Worm (Caenorhabditis elegans): Measurements from ENCODE around the gene gcn-2.
"Not testable (repeated sequence)": the region's sequence is repeated elsewhere in the genome, so short reads cannot be mapped to it uniquely, and the experiment has no call there.

The gcn-2 gene

DNA sequence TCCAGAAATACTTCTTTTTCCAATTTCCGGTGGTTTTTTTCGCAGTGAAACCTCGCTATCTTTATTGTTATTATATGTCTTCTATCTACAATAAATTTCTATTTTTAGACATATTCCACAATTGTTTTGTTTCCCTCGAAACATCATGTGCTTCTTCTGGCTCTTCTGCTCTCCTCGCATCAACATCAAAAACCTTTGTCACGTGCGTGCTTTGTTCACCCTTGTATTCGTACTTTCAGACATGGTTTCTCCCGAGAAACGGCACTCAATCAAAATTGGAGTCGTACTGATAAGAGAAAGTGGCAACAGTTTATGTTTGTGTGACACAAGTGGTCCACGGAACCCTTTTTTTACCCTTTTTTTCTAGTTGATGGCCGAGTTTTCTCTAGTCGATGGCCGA is 6.2 kb upstream of the gcn-2 start (continued):
- TF ChIP-seq saeg-2 (GFP tag; IDR thresholded peaks at IDR 0.05) (peak; percentile 15; the same call in 1 of the 2 replicates), pqm-1 (tag; optimal IDR thresholded peaks at IDR 0.05) (peak; percentile 78), madf-9 (GFP tag; conservative IDR thresholded peaks at IDR 0.05) (no peak)

DNA sequence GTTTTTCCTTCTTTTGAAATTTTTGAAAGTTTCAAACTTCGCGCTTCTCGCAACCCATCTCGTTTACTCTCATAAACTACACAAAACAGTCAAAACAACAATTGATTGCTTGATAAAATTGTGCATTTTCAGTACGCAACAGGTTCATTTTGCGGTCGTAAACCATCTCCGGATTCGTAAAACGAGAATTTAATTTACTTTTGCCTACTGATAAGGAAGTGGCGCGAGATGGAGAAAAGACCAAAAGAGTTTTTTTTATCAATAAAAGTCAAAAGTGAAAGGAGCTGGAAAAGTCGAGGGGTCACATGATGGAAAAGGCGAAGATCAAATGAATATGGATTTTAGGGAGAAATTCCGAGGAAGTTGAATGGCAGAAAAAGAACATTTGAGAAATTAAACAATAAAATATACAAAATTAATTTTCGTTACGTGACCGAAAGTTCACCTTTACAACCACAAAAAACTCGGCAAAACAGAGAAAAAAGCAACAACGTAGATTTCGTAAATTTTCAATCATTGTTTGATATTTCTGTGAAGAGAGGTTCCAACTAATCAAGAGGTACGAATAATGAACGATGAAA is 5.0 kb upstream of the gcn-2 start, which contains the start of gene F42G4.6:
Gene F42G4.6, plus strand, starts transcription at position 531 of the 581 bp plus-strand sequence.
- no peak for TF ChIP-seq unc-62 (GFP tag; optimal IDR thresholded peaks at IDR 0.05 in 1 of 2)
- TF ChIP-seq unc-62 (tag; optimal IDR thresholded peaks at IDR 0.05): no peak
- peak; percentile 84 for TF ChIP-seq dmd-6 (GFP tag; IDR thresholded peaks at IDR 0.05)
- TF ChIP-seq vab-7 (GFP tag; IDR thresholded peaks at IDR 0.05): no peak
- peak; percentile 88 for TF ChIP-seq dve-1 (tag; optimal IDR thresholded peaks at IDR 0.05; ENCODE audit: insufficient read depth)
- no peak for TF ChIP-seq lir-3 (tag; optimal IDR thresholded peaks at IDR 0.05)
- peak; percentile 97 for TF ChIP-seq php-3 (GFP tag; IDR thresholded peaks at IDR 0.05)
- peak; percentile 78 for TF ChIP-seq hlh-11 (tag; optimal IDR thresholded peaks at IDR 0.05)
- no peak for TF ChIP-seq mes-2 (tag; optimal IDR thresholded peaks at IDR 0.05; ENCODE audit: poor library complexity, severe bottlenecking)
- TF ChIP-seq hmg-1.1 (GFP tag; IDR thresholded peaks at IDR 0.05): no peak
- peak; percentile 71 for TF ChIP-seq nhr-28 (tag; optimal IDR thresholded peaks at IDR 0.05)
- TF ChIP-seq ZK337.2 (GFP tag; IDR thresholded peaks at IDR 0.05): no peak
- TF ChIP-seq lin-13 (GFP tag; optimal IDR thresholded peaks at IDR 0.05): peak; percentile 27
- TF ChIP-seq nhr-42 (GFP tag; IDR thresholded peaks at IDR 0.05): no peak
- TF ChIP-seq hlh-30 (tag; optimal IDR thresholded peaks at IDR 0.05; ENCODE audit: insufficient read depth): peak; percentile 33
- TF ChIP-seq pqm-1 (tag; optimal IDR thresholded peaks at IDR 0.05): peak; percentile 79
- no peak for TF ChIP-seq ztf-7 (tag; optimal IDR thresholded peaks at IDR 0.05)
- TF ChIP-seq nhr-77 (tag; optimal IDR thresholded peaks at IDR 0.05): peak; percentile 36
- no peak for TF ChIP-seq tag-97 (GFP tag; IDR thresholded peaks at IDR 0.05)
- peak; percentile 2 for TF ChIP-seq nhr-102 (tag; optimal IDR thresholded peaks at IDR 0.05)
- TF ChIP-seq ceh-44 (GFP tag; IDR thresholded peaks at IDR 0.05): no peak
- no peak for TF ChIP-seq F10B5.3 (tag; optimal IDR thresholded peaks at IDR 0.05)
- 0 out of 2 replicates have a peak, but pooled peaks have one; percentile 20 for TF ChIP-seq ceh-20 (GFP tag; IDR thresholded peaks at IDR 0.05)
- TF ChIP-seq lim-7 (GFP tag; IDR thresholded peaks at IDR 0.05): no peak
- no peak for TF ChIP-seq egl-27 (tag; optimal IDR thresholded peaks at IDR 0.05)
- peak; percentile 77 for TF ChIP-seq nhr-48 (tag; optimal IDR thresholded peaks at IDR 0.05)
- no peak for TF ChIP-seq ceh-62 (tag; optimal IDR thresholded peaks at IDR 0.05)
- TF ChIP-seq tra-1 (GFP tag; IDR thresholded peaks at IDR 0.05): peak; percentile 75
- TF ChIP-seq F26F4.8 (GFP tag; conservative IDR thresholded peaks at IDR 0.05): no peak
- TF ChIP-seq cey-2 (tag; optimal IDR thresholded peaks at IDR 0.05; ENCODE audit: borderline replicate concordance, insufficient read depth): no peak
- no peak for TF ChIP-seq daf-16 (GFP tag; optimal IDR thresholded peaks at IDR 0.05)
- peak; percentile 90 for TF ChIP-seq daf-16 (tag; optimal IDR thresholded peaks at IDR 0.05)
- TF ChIP-seq duxl-1 (tag; optimal IDR thresholded peaks at IDR 0.05; ENCODE audit: poor library complexity): no peak
- TF ChIP-seq saeg-2 (GFP tag; IDR thresholded peaks at IDR 0.05): no peak

DNA sequence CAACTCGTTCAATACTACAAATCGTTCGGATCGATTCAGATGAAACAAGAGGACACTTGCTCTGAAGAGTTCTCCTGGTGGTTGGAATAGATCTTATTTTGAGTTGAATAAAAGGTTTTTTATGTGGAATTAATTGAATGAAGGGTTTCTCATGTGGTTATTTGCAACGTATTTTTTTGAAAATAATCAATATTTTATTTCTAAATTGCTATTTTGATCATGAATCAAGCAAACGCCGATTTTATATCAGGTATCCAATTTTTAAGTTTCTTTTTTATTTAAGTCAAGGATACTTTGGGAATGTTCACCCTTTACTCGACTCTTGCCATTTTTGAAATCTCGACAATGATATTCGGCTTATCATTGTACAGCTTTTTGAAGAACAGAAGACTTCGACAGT is 3.4 kb upstream of the gcn-2 start, which contains the start of gene Y81G3A.2:
Gene Y81G3A.2, plus strand, starts transcription at position 301 of the 400 bp plus-strand sequence.
- not testable (repeated sequence) for TF ChIP-seq dmd-9 (GFP tag; IDR thresholded peaks at IDR 0.05); ceh-62 (tag; optimal IDR thresholded peaks at IDR 0.05); nhr-77 (tag; optimal IDR thresholded peaks at IDR 0.05)

All from whole organism, L4 larva.